Fruit fly (Drosophila melanogaster) whole organism, prepupa: Measurements from ENCODE around the gene CG16959.
A peak's percentile ranks its signal among the peaks of the same experiment; 100 is the strongest.

Source experiments
- Blimp-1 ChIP-seq: fragments of 200-800 bp; sonication (Bioruptor generic); optimal IDR thresholded peaks from 3 replicates; lab custom pipeline; 2017; ENCODE audit warnings: missing biosample characterization, missing genetic modification characterization, mild to moderate bottlenecking, moderate library complexity, missing genetic modification reagents
- CG11762 ChIP-seq: fragments of 200-800 bp; sonication (Bioruptor generic); optimal IDR thresholded peaks from 3 replicates; lab custom pipeline; 2016; ENCODE audit warnings: missing biosample characterization, missing genetic modification characterization; ENCODE audit not compliant: insufficient read depth
- CG11902 ChIP-seq: fragments of 200-800 bp; sonication (Bioruptor generic); optimal IDR thresholded peaks from 3 replicates; lab custom pipeline; 2016; ENCODE audit warnings: missing biosample characterization, missing genetic modification characterization
- CG16779 ChIP-seq: fragments of 200-800 bp; sonication (Bioruptor generic); optimal IDR thresholded peaks from 3 replicates; lab custom pipeline; 2017; ENCODE audit warnings: missing biosample characterization, mild to moderate bottlenecking, missing genetic modification characterization
- CG6808 ChIP-seq: fragments of 200-800 bp; sonication (Bioruptor generic); optimal IDR thresholded peaks from 3 replicates; lab custom pipeline; 2017; ENCODE audit warnings: missing biosample characterization, missing genetic modification characterization, mild to moderate bottlenecking, moderate library complexity, missing genetic modification reagents
- Gug ChIP-seq: fragments of 200-800 bp; sonication (Bioruptor generic); IDR thresholded peaks from 2 replicates; pipeline ENCODE4 v1.3.6; 2022; ENCODE audit warnings: missing biosample characterization, missing genetic modification characterization
- Hr4 ChIP-seq: fragments of 200-800 bp; sonication (Bioruptor generic); optimal IDR thresholded peaks from 3 replicates; lab custom pipeline; 2016; ENCODE audit warnings: missing biosample characterization, missing genetic modification characterization
- Lpt ChIP-seq: fragments of 200-800 bp; sonication (Bioruptor generic); optimal IDR thresholded peaks from 3 replicates; lab custom pipeline; 2016; ENCODE audit warnings: missing biosample characterization, missing genetic modification characterization
- achi ChIP-seq: fragments of 200-800 bp; sonication (Bioruptor generic); optimal IDR thresholded peaks from 3 replicates; lab custom pipeline; 2016; ENCODE audit warnings: missing biosample characterization, missing genetic modification characterization
- acj6 ChIP-seq: fragments of 200-800 bp; sonication (Bioruptor generic); optimal IDR thresholded peaks from 3 replicates; lab custom pipeline; 2016; ENCODE audit warnings: missing biosample characterization, missing genetic modification characterization
- eg ChIP-seq: fragments of 200-800 bp; sonication (Bioruptor generic); IDR thresholded peaks from 3 replicates; pipeline ENCODE4 v1.3.6; 2022; ENCODE audit warnings: missing biosample characterization, missing genetic modification characterization
- pdm3 ChIP-seq: fragments of 200-800 bp; sonication (Bioruptor generic); optimal IDR thresholded peaks from 3 replicates; lab custom pipeline; 2016; ENCODE audit warnings: missing biosample characterization, missing genetic modification characterization
- vri ChIP-seq: fragments of 200-800 bp; sonication (Bioruptor generic); optimal IDR thresholded peaks from 3 replicates; lab custom pipeline; 2016; ENCODE audit warnings: missing biosample characterization, mild to moderate bottlenecking, missing genetic modification characterization

- no peak for TF ChIP-seq CG6808 (GFP tag; lab: Kevin White, UChicago)
- TF ChIP-seq eg (GFP tag; lab: Robert Waterston, UW) = peak; percentile 10; the same call in 1 of the 3 replicates
- TF ChIP-seq CG16779 (tag; lab: Kevin White, UChicago) = no peak
- TF ChIP-seq Hr4 (GFP tag; lab: Kevin White, UChicago) = no peak
- no peak for TF ChIP-seq acj6
- TF ChIP-seq vri = no peak
- no peak for TF ChIP-seq CG11902 (GFP tag; lab: Kevin White, UChicago)
- TF ChIP-seq Lpt (GFP tag; lab: Kevin White, UChicago) = no peak
- TF ChIP-seq pdm3 (GFP tag; lab: Kevin White, UChicago) = no peak
- peak; percentile 49 for TF ChIP-seq Blimp-1
- TF ChIP-seq achi (GFP tag; lab: Kevin White, UChicago) = no peak
- no peak for TF ChIP-seq CG11762
- 0 out of 2 replicates have a peak, but pooled peaks have one; percentile 24 for TF ChIP-seq Gug
These were observed 19.4 kb downstream of the CG16959 start, which contains the start of gene CG45071 for dm6 chr3L:15105566-15106207.
